Worm (Caenorhabditis elegans) whole organism, dauer: ENCODE data around the gene C14F11.7.

Experiments
- unc-62 ChIP-seq: sonication (generic microtip); optimal IDR thresholded peaks from 2 replicates; lab custom pipeline; 2017; ENCODE audit warnings: missing biosample characterization, missing genetic modification reagents, missing genetic modification characterization

The C14F11.7 gene

DNA sequence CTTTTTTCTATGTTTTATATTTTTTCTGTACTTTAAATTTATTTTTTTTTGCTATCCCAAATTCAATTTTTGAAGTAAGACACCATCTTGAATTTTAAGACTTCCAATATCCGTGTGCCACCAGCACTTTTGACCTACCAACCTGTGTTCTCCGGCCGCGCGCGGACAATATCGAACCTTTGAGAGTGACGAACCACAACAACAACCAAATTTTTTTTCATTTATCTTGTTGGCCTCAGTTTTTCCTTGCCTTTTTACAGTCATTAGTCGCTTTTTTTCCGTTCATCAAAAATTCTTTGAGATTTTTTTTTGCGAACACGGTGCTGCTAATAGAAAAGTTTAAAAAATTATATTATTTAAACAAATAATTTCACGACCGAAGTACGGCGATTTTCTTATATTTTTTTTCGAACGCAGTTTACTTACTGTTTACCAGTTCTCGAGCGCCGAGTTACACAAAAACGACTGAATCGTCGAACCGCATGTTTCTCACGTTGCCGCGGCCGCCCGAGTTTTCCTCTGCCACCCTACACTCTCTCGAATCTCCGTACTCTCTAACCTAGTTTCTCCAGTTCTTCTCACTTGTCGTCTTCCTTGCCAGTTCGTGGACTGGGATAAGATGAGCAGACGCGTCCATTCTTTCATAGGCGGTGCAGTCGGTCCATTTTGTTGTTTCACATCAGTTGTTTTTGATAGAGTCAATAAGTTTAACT lies 31.7 kb upstream of the C14F11.7 start:
- no peak for TF ChIP-seq unc-62 (GFP tag; lab: Kevin White, UChicago)

DNA sequence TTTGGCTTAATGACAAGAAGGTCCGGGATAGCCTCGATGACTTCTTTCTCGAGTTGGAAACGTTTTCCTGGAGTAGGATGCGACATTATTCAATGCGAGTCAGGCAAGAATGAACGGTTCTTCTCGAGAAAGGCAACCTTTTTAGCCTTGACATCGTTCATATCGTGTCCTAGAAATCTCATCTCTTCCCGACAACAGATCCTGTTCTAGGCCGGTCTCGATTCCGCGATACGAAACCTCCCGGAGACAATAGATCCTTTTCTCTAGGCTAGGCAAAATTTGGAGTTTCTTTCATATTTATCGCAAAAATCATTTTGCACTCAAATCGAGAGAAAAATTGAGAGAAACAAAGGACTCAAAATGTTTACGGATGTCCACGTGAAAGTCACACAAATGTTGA lies 30.6 kb upstream of the C14F11.7 start, which contains the start of gene rml-3:
Gene rml-3, minus strand, starts transcription at position 93 of the 400 bp plus-strand sequence.
- TF ChIP-seq unc-62 (GFP tag; lab: Kevin White, UChicago), result no peak

DNA sequence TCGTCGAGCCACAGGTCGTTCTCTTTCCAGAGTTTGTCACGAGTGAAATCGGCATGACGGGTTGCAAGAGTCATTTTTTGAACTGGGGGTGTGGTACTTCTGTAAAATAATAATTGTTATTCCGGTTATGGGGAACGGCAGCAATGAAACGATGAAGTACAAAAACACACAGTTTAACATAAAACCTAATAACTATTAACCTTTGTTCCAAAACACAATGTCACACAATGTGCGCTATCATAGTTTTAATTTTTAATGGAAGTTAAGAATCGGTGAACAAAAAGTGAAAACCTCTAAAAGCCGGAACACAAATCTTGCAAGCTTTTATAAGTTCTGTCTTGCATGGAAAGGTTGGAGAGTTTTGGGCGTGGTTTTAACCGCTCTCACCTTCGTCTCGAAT lies 27.1 kb upstream of the C14F11.7 start, which contains the start of gene hsp-43:
Gene hsp-43, minus strand, starts transcription at position 101 of the 400 bp plus-strand sequence.
- no peak for TF ChIP-seq unc-62 (GFP tag; lab: Kevin White, UChicago)

DNA sequence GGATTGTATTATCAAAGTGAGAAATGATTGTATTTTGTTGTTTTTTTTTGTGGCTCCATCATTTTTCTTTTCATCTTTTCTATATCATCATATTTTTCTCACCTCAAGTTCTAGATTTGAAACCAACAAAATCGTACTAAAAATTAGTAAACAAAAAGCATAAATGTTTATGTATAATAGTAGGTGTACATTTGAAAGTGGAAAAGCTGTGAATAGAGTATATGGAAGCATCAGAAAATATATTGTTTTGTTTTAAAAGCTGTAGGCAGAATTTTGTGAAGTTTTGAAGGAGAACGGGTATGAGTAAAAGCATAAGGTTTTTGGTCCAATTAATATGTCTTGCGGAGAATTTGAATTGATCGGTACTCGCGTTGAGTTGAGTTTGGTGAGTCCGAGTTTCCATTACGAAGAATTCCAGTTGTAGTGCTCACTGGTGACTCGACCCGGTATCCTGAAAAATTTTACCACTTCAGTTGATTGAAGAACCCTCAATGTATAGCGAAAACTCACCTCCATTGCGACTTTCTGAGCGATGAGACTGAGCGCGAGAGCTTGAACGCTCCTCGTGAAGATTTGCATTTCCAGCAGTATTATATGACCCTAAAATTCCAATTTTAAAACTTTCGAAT lies 24.7 kb upstream of the C14F11.7 start, which contains the start of gene C14F11.4:
Gene C14F11.4, minus strand, starts transcription at position 51 of the 629 bp plus-strand sequence.
- no peak for TF ChIP-seq unc-62 (GFP tag; lab: Kevin White, UChicago)

DNA sequence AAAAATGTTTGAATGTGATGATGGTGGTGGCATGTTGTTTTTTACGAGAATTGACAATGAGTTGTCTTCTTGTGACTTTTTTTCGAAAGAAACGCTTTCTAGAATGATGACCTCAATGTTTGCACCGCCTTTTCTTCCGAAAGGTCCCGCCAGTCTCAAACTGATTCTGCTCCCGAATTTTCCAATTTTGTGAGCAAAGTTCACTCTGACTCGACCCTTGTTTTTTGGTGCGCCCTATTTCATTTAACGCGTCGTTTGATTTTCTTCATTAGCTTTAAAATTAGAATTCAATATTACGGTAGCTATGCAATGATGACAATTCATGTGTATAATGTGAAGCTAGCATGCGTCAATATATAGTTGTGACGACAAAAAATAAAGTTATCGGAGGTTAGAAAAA lies 22.3 kb upstream of the C14F11.7 start, which contains the start of gene lite-1:
Gene lite-1, minus strand, starts transcription at position 101 of the 400 bp plus-strand sequence.
- no peak for TF ChIP-seq unc-62 (GFP tag; lab: Kevin White, UChicago)

DNA sequence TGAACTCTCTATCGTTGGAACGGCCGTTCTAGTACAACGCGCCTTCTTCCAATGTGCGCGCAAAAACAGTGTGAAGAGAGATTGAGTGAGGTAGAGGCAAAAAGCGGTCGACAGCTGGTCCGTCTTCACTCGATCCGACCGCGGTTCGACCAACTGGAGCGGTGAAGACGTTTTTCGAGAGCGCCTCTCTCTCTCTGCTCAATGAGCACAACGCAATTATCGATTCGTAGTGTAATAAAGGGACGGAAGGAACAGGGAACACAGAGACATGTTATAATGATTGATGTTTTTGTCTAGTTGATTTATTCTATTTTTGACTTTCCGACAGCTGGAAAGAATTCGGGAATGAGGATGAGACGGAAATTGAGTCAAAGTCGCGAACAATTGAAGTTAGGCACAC lies 16.5 kb upstream of the C14F11.7 start:
- no peak for TF ChIP-seq unc-62 (GFP tag; lab: Kevin White, UChicago)

DNA sequence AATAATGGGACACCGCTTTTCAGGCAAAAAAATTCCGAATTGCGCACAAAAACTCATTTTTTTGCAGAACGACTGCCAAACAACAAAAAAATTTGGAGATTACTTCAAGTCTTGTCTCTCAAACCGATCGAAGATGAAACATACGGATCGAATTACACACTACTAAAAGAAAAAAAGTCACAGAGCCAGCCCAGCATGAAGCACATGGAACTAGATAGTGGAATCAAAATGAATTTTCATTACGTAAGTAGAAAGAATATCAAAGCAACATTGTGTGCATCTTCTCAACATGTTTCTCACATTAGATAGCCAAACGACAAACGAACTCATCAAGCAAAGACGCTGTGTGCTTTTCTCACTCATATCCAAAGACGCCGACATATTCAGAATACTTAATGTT lies 12.7 kb upstream of the C14F11.7 start:
- no peak for TF ChIP-seq unc-62 (GFP tag; lab: Kevin White, UChicago)

DNA sequence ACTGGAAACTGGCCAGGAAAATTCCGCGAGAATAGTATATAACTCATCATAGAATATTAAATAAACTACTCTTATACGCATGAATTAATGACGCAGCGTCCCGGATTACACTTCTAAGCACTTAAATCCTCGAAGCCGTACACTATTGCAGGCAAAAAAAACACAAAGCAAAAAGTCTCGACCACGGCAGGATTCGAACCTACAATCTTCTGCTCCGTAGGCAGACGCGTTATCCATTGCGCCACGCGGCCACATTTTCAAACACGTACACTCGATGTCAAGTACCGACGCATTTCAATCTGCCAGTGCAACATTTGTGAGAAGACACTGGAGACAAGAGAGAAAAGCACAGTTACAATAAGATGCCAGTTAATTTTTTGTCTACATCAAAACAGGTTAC lies 11.5 kb upstream of the C14F11.7 start:
- TF ChIP-seq unc-62 (GFP tag; lab: Kevin White, UChicago), result no peak

DNA sequence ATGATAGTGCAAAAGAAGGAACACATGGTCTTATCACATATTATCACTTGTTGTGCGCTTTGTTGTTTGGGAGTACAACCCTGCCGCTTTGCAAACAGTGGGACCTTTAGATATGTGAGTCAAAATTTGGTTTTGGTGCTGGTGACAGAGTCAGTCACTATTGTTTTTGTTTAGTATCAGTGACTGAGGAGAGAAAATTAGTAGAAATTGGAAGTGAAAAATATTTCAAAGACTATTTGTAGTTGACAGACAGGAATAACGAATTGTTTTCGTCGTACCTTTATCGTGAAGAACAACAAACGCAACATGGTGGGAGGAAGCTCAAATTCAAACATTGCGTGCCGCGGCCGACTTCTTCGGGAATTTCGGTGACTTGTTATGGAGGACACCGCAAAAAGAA lies 8.2 kb upstream of the C14F11.7 start, which contains the start of gene lrch-1:
Gene lrch-1, minus strand, starts transcription at position 101 of the 400 bp plus-strand sequence.
- no peak for TF ChIP-seq unc-62 (GFP tag; lab: Kevin White, UChicago)

DNA sequence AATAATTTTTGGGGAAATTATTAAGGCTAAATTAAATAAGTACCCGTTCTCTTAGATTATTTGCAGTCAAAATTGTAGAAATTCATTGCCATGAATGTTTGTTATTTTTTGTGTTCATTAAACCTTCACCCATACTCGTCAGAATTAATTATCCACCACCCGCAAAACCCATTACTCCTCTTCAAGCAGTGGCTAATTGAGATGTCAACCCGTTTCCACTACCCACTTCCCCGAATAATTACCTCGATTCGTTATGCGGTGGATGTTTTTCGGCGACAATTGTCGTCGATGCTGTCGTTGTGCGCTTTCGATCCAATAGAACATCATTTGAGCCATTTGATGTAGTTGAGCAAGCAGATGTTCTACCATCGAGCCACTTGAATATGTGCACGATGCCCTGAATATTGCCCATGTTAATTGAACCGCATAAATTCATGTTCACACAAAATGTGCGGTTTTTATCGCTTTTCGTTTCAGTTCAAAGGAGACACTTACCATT lies 3.0 kb upstream of the C14F11.7 start:
- TF ChIP-seq unc-62 (GFP tag; lab: Kevin White, UChicago), result no peak

DNA sequence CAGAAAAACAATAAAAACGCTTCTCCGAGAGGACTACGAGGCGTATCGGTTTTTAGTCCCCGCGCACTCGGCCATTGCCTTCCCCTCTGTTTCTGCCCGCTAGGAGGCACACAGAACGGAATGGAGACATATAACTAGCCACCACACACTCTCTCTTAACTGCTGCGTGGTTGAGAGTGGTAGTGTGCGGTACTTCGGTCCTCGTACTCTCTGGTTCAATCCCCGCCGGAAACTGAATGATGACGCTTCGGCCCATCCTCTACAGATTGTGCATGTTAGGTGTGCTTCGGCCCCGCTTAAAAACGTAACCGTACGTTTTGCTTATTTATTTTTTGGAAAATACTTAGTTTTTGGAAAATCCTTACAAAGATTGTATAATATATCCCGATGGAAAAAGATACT lies 675 bp downstream of the C14F11.7 start, which contains the start of gene T13C5.6:
Gene T13C5.6, minus strand, starts transcription at position 1 of the 402 bp plus-strand sequence.
- TF ChIP-seq unc-62 (GFP tag; lab: Kevin White, UChicago), result no peak

DNA sequence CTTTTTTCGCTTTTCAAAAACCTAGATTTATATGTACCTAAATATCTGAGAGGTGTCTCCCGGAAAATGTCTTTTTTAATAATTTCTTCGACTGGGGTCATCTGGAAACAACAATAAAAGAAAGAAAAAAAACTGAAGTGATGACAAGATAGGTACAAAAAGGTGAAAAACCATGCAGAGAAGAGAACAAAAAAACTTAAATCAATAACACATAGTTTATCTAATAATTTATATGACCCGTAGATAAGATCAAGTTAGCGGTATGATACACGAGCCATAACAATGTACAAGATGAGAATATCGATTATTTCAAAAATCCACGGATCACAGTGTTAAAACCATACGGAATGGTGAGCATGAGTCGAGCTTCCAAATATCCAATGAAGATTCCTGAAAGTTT lies 2.1 kb downstream of the C14F11.7 start, which contains the start of gene mtp-18:
Gene mtp-18, minus strand, starts transcription at position 101 of the 400 bp plus-strand sequence.
- no peak for TF ChIP-seq unc-62 (GFP tag; lab: Kevin White, UChicago)

DNA sequence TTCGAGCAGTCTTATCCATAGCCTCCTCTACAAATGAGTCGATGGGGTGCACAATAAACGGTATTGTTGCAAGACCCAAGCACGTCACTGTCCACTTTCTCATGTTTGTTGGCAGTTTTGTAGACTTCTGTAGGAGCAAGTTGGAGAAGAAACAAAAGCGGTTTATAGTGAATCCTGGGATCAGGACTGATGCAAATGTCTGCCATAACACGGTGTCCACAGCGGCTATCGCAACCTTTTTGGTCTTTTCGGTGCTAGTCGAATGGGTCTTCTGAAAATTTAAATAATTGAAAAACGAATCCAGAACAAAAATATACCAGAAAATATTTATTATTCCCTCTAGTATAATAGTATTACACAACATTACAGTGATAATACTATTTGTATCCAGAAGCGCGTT lies 3.0 kb downstream of the C14F11.7 start:
- no peak for TF ChIP-seq unc-62 (GFP tag; lab: Kevin White, UChicago)

DNA sequence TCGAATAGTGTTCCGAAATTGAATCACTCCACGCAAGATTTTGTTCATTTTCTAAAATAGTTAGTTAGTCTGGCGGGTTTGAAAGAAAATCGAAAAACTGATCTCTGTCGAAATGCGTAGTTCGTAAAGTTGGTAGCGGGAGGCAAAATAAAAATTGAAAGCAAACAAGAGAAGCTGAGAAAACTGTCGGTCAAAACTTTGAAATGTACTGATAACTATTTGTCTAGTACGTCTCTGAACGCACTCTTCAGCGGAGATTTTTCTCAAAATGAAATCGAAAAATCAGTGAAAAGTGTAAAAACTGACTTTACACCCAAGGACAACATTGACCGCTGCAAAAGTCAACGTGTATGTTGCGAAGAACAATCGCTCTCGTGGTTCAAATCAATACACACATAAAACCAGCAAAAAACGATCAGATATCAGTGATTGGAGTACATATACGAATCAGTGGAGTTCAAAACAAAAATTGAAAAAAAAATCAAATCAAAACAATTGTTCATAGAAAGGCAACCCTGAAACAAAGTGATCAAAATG lies 3.6 kb downstream of the C14F11.7 start, which contains the start of gene bca-1:
Gene bca-1, minus strand, starts transcription at position 51 of the 537 bp plus-strand sequence.
- TF ChIP-seq unc-62 (GFP tag; lab: Kevin White, UChicago), result no peak

DNA sequence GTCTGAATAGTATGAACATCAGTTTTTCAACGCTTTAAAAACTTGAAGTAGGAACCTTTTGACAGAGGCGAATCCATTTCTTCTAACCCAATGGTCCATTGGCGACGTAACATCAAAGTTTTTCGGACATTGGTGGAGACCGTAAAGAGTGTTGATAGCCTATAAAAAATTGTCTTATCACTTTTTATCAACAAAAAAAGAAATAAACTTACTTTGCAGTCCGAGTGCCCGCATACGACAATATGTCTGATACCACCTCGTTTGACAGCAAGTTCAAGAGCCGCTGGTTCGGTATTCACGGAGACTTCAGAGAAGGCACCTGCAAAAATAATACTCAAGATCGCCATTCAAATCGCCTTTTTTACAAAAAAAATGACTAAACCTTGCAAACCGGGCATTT lies 5.0 kb downstream of the C14F11.7 start:
- TF ChIP-seq unc-62 (GFP tag; lab: Kevin White, UChicago), result no peak

DNA sequence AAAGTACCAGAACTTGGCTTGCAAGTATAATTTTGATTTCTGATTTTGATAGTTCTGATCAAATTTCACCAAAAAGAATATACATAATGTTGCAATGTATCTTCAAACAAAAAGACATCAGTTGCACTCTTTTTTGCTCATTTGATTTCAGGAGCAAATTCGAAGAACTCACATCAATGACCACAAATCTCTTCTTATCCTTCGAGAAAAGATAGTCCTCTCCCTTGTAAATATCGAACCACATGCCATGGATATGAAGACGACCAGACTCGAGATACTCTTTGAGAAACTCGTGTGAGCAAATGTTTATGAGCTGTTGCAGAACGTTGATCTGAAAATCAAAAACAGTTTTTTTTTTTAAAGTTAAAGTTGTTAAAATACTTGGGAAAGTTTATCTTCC lies 5.6 kb downstream of the C14F11.7 start:
- TF ChIP-seq unc-62 (GFP tag; lab: Kevin White, UChicago), result no peak
